Worm (Caenorhabditis elegans) whole organism, late embryonic: ENCODE results near the gene melo-1.
A peak's percentile ranks its signal among the peaks of the same experiment; 100 is the strongest.

ENCODE experiments used
- C08G9.2 ChIP-seq: sonication (generic microtip); optimal IDR thresholded peaks from 2 replicates; lab custom pipeline; 2016; ENCODE audit warnings: mild to moderate bottlenecking, missing genetic modification characterization, moderate library complexity, missing compliant biosample characterization
- C38D4.7 ChIP-seq: fragments of 200-800 bp; sonication (Bioruptor generic); optimal IDR thresholded peaks from 2 replicates; lab custom pipeline; 2018; ENCODE audit warnings: mild to moderate bottlenecking, missing genetic modification characterization, moderate library complexity, missing compliant biosample characterization
- T23F11.4 ChIP-seq: fragments of 200-800 bp; sonication (Bioruptor generic); optimal IDR thresholded peaks from 2 replicates; lab custom pipeline; 2018; ENCODE audit warnings: mild to moderate bottlenecking, missing genetic modification characterization, missing compliant biosample characterization
- ama-1 ChIP-seq: fragments of 150-350 bp; optimal IDR thresholded peaks from 2 replicates; lab custom pipeline; 2014
- ceh-18 ChIP-seq: sonication (generic microtip); optimal IDR thresholded peaks from 2 replicates; lab custom pipeline; 2016; ENCODE audit warnings: missing genetic modification characterization, missing compliant biosample characterization
- ceh-19 ChIP-seq: fragments of 200-800 bp; sonication (Bioruptor generic); optimal IDR thresholded peaks from 2 replicates; lab custom pipeline; 2018; ENCODE audit warnings: mild to moderate bottlenecking, missing genetic modification characterization, missing compliant biosample characterization
- ceh-2 ChIP-seq: sonication (generic microtip); optimal IDR thresholded peaks from 2 replicates; lab custom pipeline; 2016; ENCODE audit warnings: missing genotype, missing genetic modification characterization, missing compliant biosample characterization
- ceh-22 ChIP-seq: sonication (generic microtip); optimal IDR thresholded peaks from 2 replicates; lab custom pipeline; 2017; ENCODE audit warnings: missing biosample characterization, missing genetic modification characterization
- ceh-24 ChIP-seq: sonication (generic microtip); optimal IDR thresholded peaks from 2 replicates; lab custom pipeline; 2016; ENCODE audit warnings: mild to moderate bottlenecking, missing genetic modification characterization, missing compliant biosample characterization
- ceh-30 ChIP-seq: fragments of 150-350 bp; optimal IDR thresholded peaks from 2 replicates; lab custom pipeline; 2014; ENCODE audit warnings: missing biosample characterization, missing genetic modification characterization
- ceh-31 ChIP-seq: sonication (generic microtip); optimal IDR thresholded peaks from 2 replicates; lab custom pipeline; 2016; ENCODE audit warnings: missing genetic modification characterization, missing compliant biosample characterization
- ceh-48 ChIP-seq: sonication (generic microtip); optimal IDR thresholded peaks from 2 replicates; lab custom pipeline; 2016; ENCODE audit warnings: missing genetic modification characterization, inconsistent platforms, missing compliant biosample characterization
- dmd-4 ChIP-seq: sonication (generic microtip); optimal IDR thresholded peaks from 2 replicates; lab custom pipeline; 2016; ENCODE audit warnings: borderline replicate concordance, missing genetic modification characterization, missing compliant biosample characterization
- elt-2 ChIP-seq: sonication (generic microtip); optimal IDR thresholded peaks from 2 replicates; lab custom pipeline; 2016; ENCODE audit warnings: missing genetic modification reagents, missing genetic modification characterization, missing compliant biosample characterization
- fkh-10 ChIP-seq: fragments of 150-350 bp; optimal IDR thresholded peaks from 2 replicates; lab custom pipeline; 2014; ENCODE audit warnings: missing biosample characterization, missing genetic modification reagents, missing genetic modification characterization
- fkh-6 ChIP-seq: sonication (generic microtip); optimal IDR thresholded peaks from 2 replicates; lab custom pipeline; 2016; ENCODE audit warnings: missing genetic modification characterization, missing compliant biosample characterization
- lim-6 ChIP-seq: sonication (generic microtip); optimal IDR thresholded peaks from 2 replicates; lab custom pipeline; 2016; ENCODE audit warnings: missing genetic modification characterization, missing compliant biosample characterization
- madf-2 ChIP-seq: sonication (generic microtip); optimal IDR thresholded peaks from 2 replicates; lab custom pipeline; 2017; ENCODE audit warnings: missing genetic modification characterization, missing compliant biosample characterization
- mec-3 ChIP-seq: sonication (generic microtip); optimal IDR thresholded peaks from 2 replicates; lab custom pipeline; 2016; ENCODE audit warnings: borderline replicate concordance, missing genetic modification characterization, missing compliant biosample characterization
- nfya-1 ChIP-seq: sonication (generic microtip); optimal IDR thresholded peaks from 2 replicates; lab custom pipeline; 2017; ENCODE audit warnings: missing genetic modification characterization, mild to moderate bottlenecking, missing compliant biosample characterization, antibody characterized with exemption, moderate library complexity
- npax-4 ChIP-seq: sonication (generic microtip); optimal IDR thresholded peaks from 2 replicates; lab custom pipeline; 2016; ENCODE audit warnings: missing genetic modification characterization, missing compliant biosample characterization
- odd-2 ChIP-seq: sonication (generic microtip); optimal IDR thresholded peaks from 2 replicates; lab custom pipeline; 2017; ENCODE audit warnings: antibody characterized with exemption, mild to moderate bottlenecking, missing genetic modification characterization, missing compliant biosample characterization
- pax-1 ChIP-seq: fragments of 150-350 bp; optimal IDR thresholded peaks from 2 replicates; lab custom pipeline; 2014; ENCODE audit warnings: missing biosample characterization, missing genetic modification characterization
- pha-2 ChIP-seq: sonication (generic microtip); optimal IDR thresholded peaks from 2 replicates; lab custom pipeline; 2017; ENCODE audit warnings: mild to moderate bottlenecking, missing genetic modification characterization, missing compliant biosample characterization
- pqm-1 ChIP-seq: sonication (generic microtip); optimal IDR thresholded peaks from 2 replicates; lab custom pipeline; 2016; ENCODE audit warnings: missing genetic modification characterization, missing compliant biosample characterization
- ref-2 ChIP-seq: sonication (generic microtip); optimal IDR thresholded peaks from 2 replicates; lab custom pipeline; 2016; ENCODE audit warnings: missing genetic modification characterization, missing compliant biosample characterization
- sdc-2 ChIP-seq: sonication (generic microtip); optimal IDR thresholded peaks from 2 replicates; lab custom pipeline; 2016; ENCODE audit warnings: missing genotype, missing genetic modification characterization, missing compliant biosample characterization
- tbx-2 ChIP-seq: sonication (generic microtip); optimal IDR thresholded peaks from 2 replicates; lab custom pipeline; 2016; ENCODE audit warnings: missing genetic modification characterization, missing compliant biosample characterization
- unc-42 ChIP-seq: sonication (generic microtip); optimal IDR thresholded peaks from 2 replicates; lab custom pipeline; 2016; ENCODE audit warnings: missing genotype, missing genetic modification characterization, missing compliant biosample characterization
- zip-5 ChIP-seq: sonication (generic microtip); optimal IDR thresholded peaks from 2 replicates; lab custom pipeline; 2016; ENCODE audit warnings: missing genetic modification characterization, missing compliant biosample characterization
- ztf-16 ChIP-seq: sonication (generic microtip); optimal IDR thresholded peaks from 2 replicates; lab custom pipeline; 2017; ENCODE audit warnings: missing genetic modification characterization, missing compliant biosample characterization

The melo-1 gene

DNA sequence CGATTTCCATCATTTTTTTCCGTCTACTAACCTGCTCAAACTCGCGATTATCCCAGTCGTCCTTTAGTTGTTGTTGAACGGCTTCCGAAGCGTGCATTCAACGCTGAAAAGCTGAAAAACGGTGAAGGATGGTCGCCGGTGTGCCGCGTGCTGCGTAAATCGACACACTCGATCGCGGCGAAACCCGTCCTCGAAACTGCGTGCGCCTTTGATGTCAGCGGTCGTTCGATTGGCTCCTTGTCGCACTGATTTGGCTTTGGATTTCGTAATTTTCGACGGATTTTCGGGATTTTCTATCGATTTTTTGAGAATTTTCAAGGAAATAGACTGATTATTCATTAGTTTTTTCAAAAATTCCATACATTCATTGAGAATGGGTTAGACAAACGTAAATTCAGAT is 10.5 kb downstream of the melo-1 start, which contains the start of the genes Y57G11C.1147 and nuo-3:
Gene Y57G11C.1147, minus strand, starts transcription at position 161 of the 400 bp plus-strand sequence.
Gene nuo-3, minus strand, starts transcription at position 191 of the 400 bp plus-strand sequence.
- TF ChIP-seq pqm-1 (tag; lab: Kevin White, UChicago) (no peak), fkh-6 (tag; lab: Kevin White, UChicago) (no peak), tbx-2 (tag; lab: Kevin White, UChicago) (no peak), npax-4 (tag; lab: Kevin White, UChicago) (no peak), nfya-1 (peak; percentile 16)

DNA sequence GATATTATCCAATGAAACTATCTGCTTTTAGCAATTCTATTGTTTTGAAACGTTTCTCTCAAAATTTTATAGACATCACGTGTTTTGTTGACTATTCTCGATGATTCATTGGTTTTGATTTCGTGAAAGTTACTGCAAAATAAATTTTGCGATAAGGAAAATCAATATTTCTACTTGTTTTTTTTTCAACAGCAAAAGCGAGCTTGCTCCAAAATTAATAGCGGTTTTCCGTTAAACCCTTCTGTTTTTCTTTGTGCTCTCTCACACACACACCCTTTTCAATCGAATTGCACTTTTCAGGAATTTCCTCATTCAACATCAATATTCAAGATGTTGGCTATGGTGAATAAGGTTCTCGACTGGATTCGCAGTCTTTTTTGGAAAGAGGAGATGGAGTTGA is 11.0 kb downstream of the melo-1 start, which contains the start of gene arl-8:
Gene arl-8, plus strand, starts transcription at position 301 of the 400 bp plus-strand sequence.
- no peak for TF ChIP-seq zip-5 (tag; lab: Kevin White, UChicago)
- TF ChIP-seq C08G9.2 (tag; lab: Kevin White, UChicago), result no peak
- no peak for TF ChIP-seq ceh-2 (tag; lab: Kevin White, UChicago)

DNA sequence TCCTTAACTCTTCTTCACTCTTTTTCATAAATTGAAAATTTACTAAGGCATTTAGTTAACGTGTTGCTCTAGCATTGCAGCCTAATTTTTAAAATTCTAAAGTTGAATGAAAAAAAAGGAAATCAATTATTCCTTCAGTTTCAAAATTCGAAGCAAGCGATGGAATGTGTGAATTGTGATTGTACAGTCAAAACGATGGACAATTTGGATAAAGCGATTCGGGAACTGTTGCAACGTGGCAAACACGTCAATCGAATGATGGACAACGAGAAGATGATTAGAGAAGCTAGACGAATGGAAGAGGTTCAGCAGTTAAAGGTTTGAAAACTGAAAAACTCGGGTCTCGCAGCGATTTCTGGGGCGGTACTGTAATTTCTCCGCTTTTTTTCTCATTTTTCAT is 12.4 kb downstream of the melo-1 start, which contains the start of gene Y57G11C.14:
Gene Y57G11C.14, plus strand, starts transcription at position 126 of the 400 bp plus-strand sequence.
- TF ChIP-seq pha-2 (tag; lab: Kevin White, UChicago) (no peak), ama-1 (no peak), mec-3 (tag; lab: Kevin White, UChicago) (no peak), ceh-2 (tag; lab: Kevin White, UChicago) (no peak)

DNA sequence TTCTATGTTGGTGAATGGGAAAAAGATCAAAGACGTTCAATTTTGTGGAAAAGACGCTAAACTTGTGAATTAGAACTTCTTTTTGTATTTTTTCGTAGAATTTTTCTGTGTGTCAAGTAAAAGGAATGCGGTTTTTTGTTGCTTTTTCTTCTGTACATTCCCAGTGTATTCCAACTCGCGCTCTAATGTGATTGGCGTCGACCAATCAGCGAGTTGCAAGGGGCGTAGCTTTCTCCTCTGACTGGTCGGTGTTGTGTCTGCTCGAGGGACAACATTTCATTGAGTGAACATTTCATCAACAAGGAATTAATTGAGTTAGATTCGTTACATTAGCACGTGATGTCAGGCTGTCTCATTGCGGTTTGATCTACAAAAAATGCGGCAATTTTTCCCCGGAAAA is 14.1 kb downstream of the melo-1 start:
- TF ChIP-seq C38D4.7 (GFP tag; lab: Kevin White, UChicago) (no peak), ceh-48 (tag; lab: Kevin White, UChicago) (no peak), dmd-4 (tag; lab: Kevin White, UChicago) (no peak), nfya-1 (peak; percentile 68)

DNA sequence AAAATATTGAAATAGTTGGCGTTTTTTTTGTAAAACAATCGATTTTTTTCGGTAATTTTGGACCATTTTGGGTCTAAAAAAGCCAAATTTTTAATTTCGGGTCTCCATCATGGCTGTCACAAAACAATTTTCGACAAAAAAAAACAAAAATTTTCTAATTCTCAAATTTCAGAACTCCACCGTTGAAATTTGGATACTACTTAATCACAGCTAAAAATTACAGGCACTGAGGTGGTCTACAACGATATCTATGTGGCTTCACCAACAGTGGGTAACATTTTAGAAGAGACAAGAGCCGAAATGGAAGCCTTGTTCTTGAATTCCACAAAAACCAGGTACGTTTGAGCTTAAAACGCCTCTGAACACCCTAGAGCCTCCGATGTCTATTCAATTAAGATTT is 15.5 kb downstream of the melo-1 start, which contains the start of gene Y57G11C.1142:
Gene Y57G11C.1142, plus strand, starts transcription at position 301 of the 400 bp plus-strand sequence.
- no peak for TF ChIP-seq ceh-24 (tag; lab: Kevin White, UChicago)
- TF ChIP-seq ref-2 (tag; lab: Kevin White, UChicago), result no peak
- TF ChIP-seq nfya-1, result no peak
- no peak for TF ChIP-seq odd-2 (tag; lab: Kevin White, UChicago)
- no peak for TF ChIP-seq elt-2 (tag; lab: Kevin White, UChicago)
- no peak for TF ChIP-seq pax-1 (tag; lab: Kevin White, UChicago)
- no peak for TF ChIP-seq T23F11.4 (GFP tag; lab: Kevin White, UChicago)
- TF ChIP-seq pqm-1 (tag; lab: Kevin White, UChicago), result no peak

DNA sequence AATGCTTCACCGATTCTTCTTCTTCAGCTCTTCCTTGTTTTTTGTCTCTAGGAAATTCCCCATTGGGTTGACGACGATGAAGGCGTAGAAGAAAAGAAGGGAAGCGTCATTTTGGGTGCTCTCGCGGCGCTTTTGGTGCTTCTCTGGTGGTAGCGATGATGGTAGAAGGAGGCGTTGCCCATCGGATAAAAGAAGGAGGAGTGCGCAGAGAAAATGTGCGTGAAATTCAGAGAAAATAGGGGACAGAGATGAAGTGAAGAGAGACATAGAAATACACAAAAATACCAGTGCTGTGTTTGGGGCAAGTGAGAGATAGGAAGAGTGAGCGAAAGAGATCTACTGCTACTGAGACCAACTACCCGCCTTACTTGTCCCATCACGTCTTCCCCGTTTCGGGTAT is 20.1 kb downstream of the melo-1 start, which contains the start of gene oig-5:
Gene oig-5, plus strand, starts transcription at position 301 of the 400 bp plus-strand sequence.
- TF ChIP-seq ceh-31 (tag; lab: Kevin White, UChicago), result peak; percentile 9
- no peak for TF ChIP-seq ztf-16 (tag; lab: Kevin White, UChicago)
- TF ChIP-seq, all 69 proteins: peak for 1

DNA sequence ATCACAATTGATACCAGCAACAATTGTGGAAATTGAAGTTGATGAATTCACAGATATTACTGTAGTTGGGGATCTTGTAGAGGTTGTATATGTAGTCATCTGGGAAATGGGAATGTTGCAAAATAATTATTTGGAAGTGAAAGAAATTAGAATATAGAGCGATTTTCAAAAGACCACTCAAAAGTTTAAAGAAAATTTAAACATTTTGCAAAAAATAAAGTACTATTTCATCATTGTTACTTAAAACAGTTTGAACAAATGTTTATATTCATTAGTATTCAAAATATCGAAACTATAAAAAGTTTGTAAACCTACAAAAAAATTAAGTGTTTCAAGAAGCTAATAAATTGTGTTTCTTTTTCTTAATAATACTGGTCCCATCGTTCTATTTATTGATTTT is 29.5 kb downstream of the melo-1 start, which contains the start of gene Y57G11C.46:
Gene Y57G11C.46, minus strand, starts transcription at position 101 of the 400 bp plus-strand sequence.
- TF ChIP-seq fkh-10 (no peak), unc-42 (tag; lab: Kevin White, UChicago) (no peak), ceh-18 (tag; lab: Kevin White, UChicago) (no peak), ceh-19 (GFP tag; lab: Kevin White, UChicago) (no peak), ceh-30 (tag; lab: Kevin White, UChicago) (no peak), sdc-2 (no peak), madf-2 (tag; lab: Kevin White, UChicago) (no peak), ref-2 (tag; lab: Kevin White, UChicago) (no peak), pha-2 (tag; lab: Kevin White, UChicago) (no peak), lim-6 (tag; lab: Kevin White, UChicago) (no peak), ceh-22 (no peak)
